Fruit fly (Drosophila melanogaster): ENCODE measurements around the gene CG8500.

Gene CG8500

dm6 chr3R:9793018-9793417 is 8.6 kb downstream of the CG8500 start, which contains the start of gene CG8516 (continued):
- peak; percentile 67 for TF ChIP-seq HmgZ (tag; optimal IDR thresholded peaks at IDR 0.05)
- peak; percentile 41 for TF ChIP-seq CG2120 (GFP tag; optimal IDR thresholded peaks at IDR 0.05)
- TF ChIP-seq Rx (GFP tag; IDR thresholded peaks at IDR 0.05), result no peak
- no peak for TF ChIP-seq Trl (optimal IDR thresholded peaks at IDR 0.05)
- no peak for TF ChIP-seq Trl (GFP tag; optimal IDR thresholded peaks at IDR 0.05)
- TF ChIP-seq CG9437 (GFP tag; optimal IDR thresholded peaks at IDR 0.05), result no peak
- TF ChIP-seq Taf1 (GFP tag; IDR thresholded peaks at IDR 0.05), result no peak
- peak; percentile 81 for TF ChIP-seq MBD-R2 (GFP tag; IDR thresholded peaks at IDR 0.05)
- TF ChIP-seq gt (GFP tag; IDR thresholded peaks at IDR 0.05), result no peak
- TF ChIP-seq gsb-n (tag; optimal IDR thresholded peaks at IDR 0.05), result no peak
- TF ChIP-seq Adf1 (GFP tag; IDR thresholded peaks at IDR 0.05), result 0 out of 2 replicates have a peak, but pooled peaks have one; percentile 10
- TF ChIP-seq CG4617 (GFP tag; optimal IDR thresholded peaks at IDR 0.05; ENCODE audit: borderline replicate concordance), result peak; percentile 91
- TF ChIP-seq Spps (tag; optimal IDR thresholded peaks at IDR 0.05), result no peak
- TF ChIP-seq CG10209 (GFP tag; optimal IDR thresholded peaks at IDR 0.05), result no peak
- peak in 1 of 2 experiments; percentile 53 for TF ChIP-seq Pdp1 (GFP tag; optimal IDR thresholded peaks at IDR 0.05)
- TF ChIP-seq CG16863 (GFP tag; optimal IDR thresholded peaks at IDR 0.05), result no peak
- peak; percentile 48 for TF ChIP-seq CG14710 (tag; optimal IDR thresholded peaks at IDR 0.05)
- TF ChIP-seq hb (GFP tag; IDR thresholded peaks at IDR 0.05; ENCODE audit: partially characterized antibody), result no peak
- no peak for TF ChIP-seq D19B (GFP tag; optimal IDR thresholded peaks at IDR 0.05)
- no peak for TF ChIP-seq peb (GFP tag; IDR thresholded peaks at IDR 0.05)
- peak; percentile 64 for TF ChIP-seq row (GFP tag; IDR thresholded peaks at IDR 0.05)
- TF ChIP-seq pita (GFP tag; optimal IDR thresholded peaks at IDR 0.05), result no peak
- no peak for TF ChIP-seq Dll (GFP tag; IDR thresholded peaks at IDR 0.05; ENCODE audit: partially characterized antibody)
- TF ChIP-seq disco-r (GFP tag; optimal IDR thresholded peaks at IDR 0.05), result no peak
- TF ChIP-seq CG34376 (GFP tag; optimal IDR thresholded peaks at IDR 0.05), result peak; percentile 12
- TF ChIP-seq CG12071 (GFP tag; optimal IDR thresholded peaks at IDR 0.05), result no peak
- no peak for TF ChIP-seq bcd (GFP tag; optimal IDR thresholded peaks at IDR 0.05)
- peak; percentile 81 for TF ChIP-seq stwl (tag; optimal IDR thresholded peaks at IDR 0.05)
- TF ChIP-seq Hmx (GFP tag; optimal IDR thresholded peaks at IDR 0.05), result no peak
- no peak for TF ChIP-seq Oli (tag; optimal IDR thresholded peaks at IDR 0.05)
- no peak for TF ChIP-seq mam (GFP tag; optimal IDR thresholded peaks at IDR 0.05)
- no peak for TF ChIP-seq btn (GFP tag; optimal IDR thresholded peaks at IDR 0.05)
- peak; percentile 0 for TF ChIP-seq Meics (GFP tag; optimal IDR thresholded peaks at IDR 0.05)
- no peak for TF ChIP-seq CG8089 (GFP tag; optimal IDR thresholded peaks at IDR 0.05)
- TF ChIP-seq CG1233 (GFP tag; optimal IDR thresholded peaks at IDR 0.05), result no peak
- TF ChIP-seq CG18262 (tag; optimal IDR thresholded peaks at IDR 0.05), result peak; percentile 5
- TF ChIP-seq CG3838 (GFP tag; optimal IDR thresholded peaks at IDR 0.05), result no peak
- TF ChIP-seq CG17612 (GFP tag; IDR thresholded peaks at IDR 0.05), result no peak
- TF ChIP-seq sisA (GFP tag; IDR thresholded peaks at IDR 0.05), result no peak
- no peak for TF ChIP-seq CG32767 (GFP tag; IDR thresholded peaks at IDR 0.05)
- TF ChIP-seq Gug (GFP tag; IDR thresholded peaks at IDR 0.05), result no peak
- no peak for TF ChIP-seq maf-S (GFP tag; optimal IDR thresholded peaks at IDR 0.05)
- 0 out of 2 replicates have a peak, but pooled peaks have one; percentile 7 for TF ChIP-seq Ada2b (GFP tag; IDR thresholded peaks at IDR 0.05)
- no peak for TF ChIP-seq insv (GFP tag; optimal IDR thresholded peaks at IDR 0.05)
- no peak for TF ChIP-seq jing (GFP tag; optimal IDR thresholded peaks at IDR 0.05)
- TF ChIP-seq CG11723 (GFP tag; optimal IDR thresholded peaks at IDR 0.05), result no peak
- TF ChIP-seq fd3F (GFP tag; optimal IDR thresholded peaks at IDR 0.05), result no peak
- TF ChIP-seq hkb (optimal IDR thresholded peaks at IDR 0.05), result no peak
- peak; percentile 24; the same call in 1 of the 2 replicates for TF ChIP-seq hkb (GFP tag; IDR thresholded peaks at IDR 0.05)
- no peak for TF ChIP-seq CG8765 (GFP tag; IDR thresholded peaks at IDR 0.05)
- no peak for TF ChIP-seq CG4424 (GFP tag; optimal IDR thresholded peaks at IDR 0.05)
- TF ChIP-seq CG2712 (tag; optimal IDR thresholded peaks at IDR 0.05), result peak; percentile 30
- peak; percentile 53 for TF ChIP-seq CoRest (tag; optimal IDR thresholded peaks at IDR 0.05)

Data from whole organism, embryonic.